Fruit fly (Drosophila melanogaster) whole organism, pupa: ENCODE results near the gene mRpS18C.
A peak's percentile ranks its signal among the peaks of the same experiment; 100 is the strongest.

Experiments
- CG14655 ChIP-seq: fragments of 200-800 bp; sonication (Bioruptor generic); optimal IDR thresholded peaks from 3 replicates; lab custom pipeline; 2017; ENCODE audit warnings: mild to moderate bottlenecking, missing biosample characterization, missing genetic modification reagents, missing genetic modification characterization
- CG15710 ChIP-seq: fragments of 200-800 bp; sonication (Bioruptor generic); optimal IDR thresholded peaks from 2 replicates; lab custom pipeline; 2018; ENCODE audit warnings: missing biosample characterization, mild to moderate bottlenecking, missing genetic modification characterization, moderate library complexity
- CG8159 ChIP-seq: fragments of 200-800 bp; sonication (Bioruptor generic); optimal IDR thresholded peaks from 3 replicates; lab custom pipeline; 2018; ENCODE audit warnings: missing biosample characterization, mild to moderate bottlenecking, missing genetic modification characterization, moderate library complexity
- CG8301 ChIP-seq: fragments of 200-800 bp; sonication (Bioruptor generic); optimal IDR thresholded peaks from 2 replicates; lab custom pipeline; 2018; ENCODE audit warnings: missing biosample characterization, mild to moderate bottlenecking, missing genetic modification characterization
- Pif1A ChIP-seq: fragments of 200-800 bp; sonication (Bioruptor generic); optimal IDR thresholded peaks from 3 replicates; lab custom pipeline; 2016; ENCODE audit warnings: missing biosample characterization, missing genetic modification characterization
- fd96Ca ChIP-seq: fragments of 200-800 bp; sonication (Bioruptor generic); IDR thresholded peaks from 3 replicates; pipeline ENCODE4 v1.3.6; 2022; ENCODE audit warnings: missing biosample characterization, missing genetic modification characterization
- rn ChIP-seq: fragments of 200-800 bp; sonication (Bioruptor generic); IDR thresholded peaks from 2 replicates; pipeline ENCODE4 v1.3.6; 2022; ENCODE audit warnings: missing biosample characterization, missing genetic modification characterization

DNA sequence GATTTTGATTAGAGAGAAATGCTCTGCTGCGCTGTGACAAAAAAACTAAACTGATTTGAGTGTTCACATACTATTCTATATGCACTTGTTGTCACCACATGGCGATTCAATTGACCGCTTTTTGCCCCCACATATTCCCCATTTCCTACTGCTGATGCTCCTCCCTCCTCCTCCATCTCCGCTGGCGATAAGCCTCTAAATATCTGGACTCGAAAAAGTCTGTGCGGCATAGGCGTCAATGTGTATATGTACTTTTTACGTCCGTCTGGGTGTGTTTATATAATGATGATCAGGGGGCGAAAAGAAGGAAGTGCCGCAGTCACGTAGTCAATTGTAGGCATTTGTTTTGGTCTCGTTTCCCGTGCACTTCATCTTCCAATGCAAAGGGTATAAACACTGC is 42.7 kb downstream of the mRpS18C start:
- no peak for TF ChIP-seq CG15710 (tag; lab: Kevin White, UChicago)
- TF ChIP-seq CG8301 (tag; lab: Kevin White, UChicago) = no peak
- peak; percentile 38; the same call in 1 of the 3 replicates for TF ChIP-seq fd96Ca
- TF ChIP-seq CG8159 (tag; lab: Kevin White, UChicago) = no peak
- no peak for TF ChIP-seq Pif1A
- no peak for TF ChIP-seq CG14655
- TF ChIP-seq rn (GFP tag; lab: Robert Waterston, UW) = no peak
